Worm (Caenorhabditis elegans) whole organism, L1 larva: Measurements from ENCODE around the gene ZK829.9.
A peak's percentile ranks its signal among the peaks of the same experiment; 100 is the strongest.

Experiments used
- C04F5.9 ChIP-seq: sonication (generic microtip); optimal IDR thresholded peaks from 2 replicates; lab custom pipeline; 2016; ENCODE audit warnings: missing genetic modification characterization, missing compliant biosample characterization
- C16A3.4 ChIP-seq: fragments of 150-350 bp; optimal IDR thresholded peaks from 2 replicates; lab custom pipeline; 2014; ENCODE audit warnings: missing biosample characterization, missing genetic modification characterization
- F16B12.6 ChIP-seq: fragments of 150-350 bp; optimal IDR thresholded peaks from 2 replicates; lab custom pipeline; 2014; ENCODE audit warnings: missing biosample characterization, missing genetic modification characterization
- aha-1 ChIP-seq: fragments of 150-350 bp; optimal IDR thresholded peaks from 2 replicates; lab custom pipeline; 2014; ENCODE audit warnings: missing biosample characterization, missing genetic modification characterization
- alr-1 ChIP-seq: fragments of 200-800 bp; sonication (Bioruptor generic); optimal IDR thresholded peaks from 2 replicates; lab custom pipeline; 2018; ENCODE audit warnings: borderline replicate concordance, mild to moderate bottlenecking, missing genetic modification characterization, missing compliant biosample characterization
- ama-1 ChIP-seq: fragments of 150-350 bp; optimal IDR thresholded peaks from 2 replicates; lab custom pipeline; 2014
- ceh-63 ChIP-seq: fragments of 200-800 bp; sonication (Bioruptor generic); optimal IDR thresholded peaks from 2 replicates; lab custom pipeline; 2018; ENCODE audit warnings: mild to moderate bottlenecking, missing genetic modification characterization, missing compliant biosample characterization
- ceh-8 ChIP-seq: fragments of 200-800 bp; sonication (Bioruptor generic); optimal IDR thresholded peaks from 2 replicates; lab custom pipeline; 2018; ENCODE audit warnings: mild to moderate bottlenecking, missing genetic modification characterization, moderate library complexity, missing compliant biosample characterization
- ceh-88 ChIP-seq: fragments of 200-800 bp; sonication (Bioruptor generic); IDR thresholded peaks from 2 replicates; pipeline ENCODE4 v1.3.6; 2022; ENCODE audit warnings: missing genetic modification characterization, missing compliant biosample characterization
- dsc-1 ChIP-seq: sonication (generic microtip); optimal IDR thresholded peaks from 2 replicates; lab custom pipeline; 2016; ENCODE audit warnings: mild to moderate bottlenecking, missing genetic modification characterization, missing compliant biosample characterization
- efl-1 ChIP-seq, 4 experiments: fragments of 150-350 bp; optimal IDR thresholded peaks in 3 of 4; peaks in 1 of 4; 1 replicate in 1 of 4; 2 replicates in 3 of 4; lab custom pipeline; 2014; ENCODE audit warnings: missing biosample characterization in 2 of 4, missing genetic modification characterization in 2 of 4, missing genetic modification reagents in 2 of 4
- efl-3 ChIP-seq: fragments of 200-800 bp; sonication (Bioruptor generic); optimal IDR thresholded peaks from 2 replicates; lab custom pipeline; 2018; ENCODE audit warnings: mild to moderate bottlenecking, missing genetic modification characterization, missing compliant biosample characterization
- elt-2 ChIP-seq: sonication (generic microtip); optimal IDR thresholded peaks from 2 replicates; lab custom pipeline; 2016; ENCODE audit warnings: missing genetic modification characterization, mild to moderate bottlenecking, inconsistent platforms, missing compliant biosample characterization, missing genetic modification reagents
- elt-3 ChIP-seq, 6 experiments: fragments of 150-350 bp in 1 of 6; sonication (generic microtip); optimal IDR thresholded peaks; 2 replicates each; lab custom pipeline; 2017 to 2018; ENCODE audit warnings: missing biosample characterization in 6 of 6, missing genetic modification characterization in 6 of 6, inconsistent platforms in 1 of 6
- fkh-4 ChIP-seq: sonication (generic microtip); optimal IDR thresholded peaks from 2 replicates; lab custom pipeline; 2016; ENCODE audit warnings: missing compliant biosample characterization, missing genetic modification characterization, borderline replicate concordance
- fkh-8 ChIP-seq: sonication (generic microtip); optimal IDR thresholded peaks from 2 replicates; lab custom pipeline; 2016; ENCODE audit warnings: mild to moderate bottlenecking, missing genetic modification characterization, missing compliant biosample characterization
- hlh-4 ChIP-seq: sonication (generic microtip); optimal IDR thresholded peaks from 2 replicates; lab custom pipeline; 2016; ENCODE audit warnings: mild to moderate bottlenecking, missing genetic modification characterization, missing compliant biosample characterization
- jun-1 ChIP-seq: fragments of 150-350 bp; optimal IDR thresholded peaks from 2 replicates; lab custom pipeline; 2014; ENCODE audit warnings: missing biosample characterization, missing genetic modification reagents, missing genetic modification characterization
- lin-14 ChIP-seq: fragments of 200-800 bp; sonication (Bioruptor generic); optimal IDR thresholded peaks from 2 replicates; lab custom pipeline; 2018; ENCODE audit warnings: mild to moderate bottlenecking, missing genetic modification characterization, moderate library complexity, missing compliant biosample characterization
- lin-35 ChIP-seq, 2 experiments: fragments of 150-350 bp; optimal IDR thresholded peaks; 2 replicates each; lab custom pipeline; 2014; ENCODE audit warnings: missing biosample characterization in 2 of 2, missing genetic modification characterization in 2 of 2, missing genetic modification reagents in 2 of 2
- mab-9 ChIP-seq: fragments of 200-800 bp; sonication (Bioruptor generic); IDR thresholded peaks from 2 replicates; pipeline ENCODE4 v1.3.6; 2022; ENCODE audit warnings: missing genetic modification reagents, missing genetic modification characterization, missing compliant biosample characterization
- mef-2 ChIP-seq: fragments of 150-350 bp; optimal IDR thresholded peaks from 2 replicates; lab custom pipeline; 2014; ENCODE audit warnings: missing biosample characterization, missing genetic modification characterization
- nhr-237 ChIP-seq: fragments of 150-350 bp; optimal IDR thresholded peaks from 2 replicates; lab custom pipeline; 2014; ENCODE audit warnings: missing biosample characterization, missing genetic modification characterization
- nhr-84 ChIP-seq: sonication (generic microtip); optimal IDR thresholded peaks from 2 replicates; lab custom pipeline; 2017; ENCODE audit warnings: missing biosample characterization, missing genetic modification characterization
- pag-3 ChIP-seq: sonication (generic microtip); optimal IDR thresholded peaks from 2 replicates; lab custom pipeline; 2017; ENCODE audit warnings: missing genetic modification characterization, mild to moderate bottlenecking, missing compliant biosample characterization, antibody characterized with exemption, borderline replicate concordance; ENCODE audit not compliant: insufficient read depth
- pax-3 ChIP-seq: fragments of 200-800 bp; sonication (Bioruptor generic); optimal IDR thresholded peaks from 2 replicates; lab custom pipeline; 2018; ENCODE audit warnings: mild to moderate bottlenecking, missing genetic modification characterization, moderate library complexity, missing compliant biosample characterization
- pqm-1 ChIP-seq: sonication (generic microtip); optimal IDR thresholded peaks from 3 replicates; lab custom pipeline; 2017; ENCODE audit warnings: missing biosample characterization, missing genetic modification characterization
- rnt-1 ChIP-seq: sonication (generic microtip); optimal IDR thresholded peaks from 2 replicates; lab custom pipeline; 2016; ENCODE audit warnings: mild to moderate bottlenecking, missing genetic modification characterization, moderate library complexity, missing compliant biosample characterization
- snpc-4 ChIP-seq: fragments of 150-350 bp; optimal IDR thresholded peaks from 2 replicates; lab custom pipeline; 2014; ENCODE audit warnings: missing biosample characterization, missing genetic modification characterization
- sox-4 ChIP-seq: sonication (generic microtip); optimal IDR thresholded peaks from 2 replicates; lab custom pipeline; 2016; ENCODE audit warnings: missing genetic modification characterization, missing compliant biosample characterization
- unc-130 ChIP-seq: fragments of 150-350 bp; optimal IDR thresholded peaks from 2 replicates; lab custom pipeline; 2017; ENCODE audit warnings: missing biosample characterization, missing genetic modification characterization, inconsistent platforms
- unc-30 ChIP-seq: sonication (generic microtip); optimal IDR thresholded peaks from 2 replicates; lab custom pipeline; 2017; ENCODE audit warnings: missing biosample characterization, missing genetic modification characterization
- unc-86 ChIP-seq: sonication (generic microtip); optimal IDR thresholded peaks from 2 replicates; lab custom pipeline; 2016; ENCODE audit warnings: missing genetic modification characterization, missing compliant biosample characterization
- ztf-4 ChIP-seq: fragments of 150-350 bp; optimal IDR thresholded peaks from 2 replicates; lab custom pipeline; 2014; ENCODE audit warnings: missing biosample characterization, missing genetic modification characterization

Gene ZK829.9

ce11 chrIV:11970171-11970570, at the start of gene ZK829.9:
Gene ZK829.9 (plus strand): TSS chrIV:11970534.
- TF ChIP-seq mef-2 (tag; lab: Kevin White, UChicago), result no peak
- no peak for TF ChIP-seq ama-1
- TF ChIP-seq nhr-84 (tag; lab: Kevin White, UChicago), result no peak
- no peak for TF ChIP-seq nhr-237 (tag; lab: Kevin White, UChicago)
- TF ChIP-seq C16A3.4 (tag; lab: Kevin White, UChicago), result no peak
- TF ChIP-seq dsc-1 (tag; lab: Kevin White, UChicago), result no peak
- TF ChIP-seq ceh-88, result no peak
- TF ChIP-seq, all 84 proteins: peak for 0

- no peak for TF ChIP-seq C04F5.9 (tag; lab: Kevin White, UChicago)
- no peak for TF ChIP-seq aha-1 (tag; lab: Kevin White, UChicago)
- TF ChIP-seq, all 84 proteins: peak for 0
These were observed 48.3 kb upstream of the ZK829.9 start, which contains the start of gene ZK822.1 for ce11 chrIV:11922011-11922410. Gene ZK822.1 (minus strand): TSS chrIV:11922131.

ce11 chrIV:11923074-11923473, 47.3 kb upstream of the ZK829.9 start, which contains the start of gene srlf-31:
Gene srlf-31 (minus strand): TSS chrIV:11923174.
- TF ChIP-seq pax-3 (no peak), fkh-8 (tag; lab: Kevin White, UChicago) (no peak), F16B12.6 (tag; lab: Kevin White, UChicago) (no peak), unc-30 (tag; lab: Kevin White, UChicago) (no peak), lin-14 (GFP tag; lab: Kevin White, UChicago) (no peak), ceh-8 (GFP tag; lab: Kevin White, UChicago) (no peak), efl-1 (optimal IDR thresholded peaks at IDR 0.05; lab: Kevin White, UChicago) (no peak), efl-1 (GFP tag; optimal IDR thresholded peaks at IDR 0.05 in 1 of 2; lab: Kevin White, UChicago) (no peak)

ce11 chrIV:11924092-11924491, 46.2 kb upstream of the ZK829.9 start:
- TF ChIP-seq snpc-4 (tag; lab: Kevin White, UChicago), result no peak
- no peak for TF ChIP-seq lin-35 (GFP tag; optimal IDR thresholded peaks at IDR 0.05; lab: Kevin White, UChicago)
- TF ChIP-seq jun-1 (tag; lab: Kevin White, UChicago), result no peak
- TF ChIP-seq alr-1 (tag; lab: Kevin White, UChicago), result no peak
- TF ChIP-seq elt-3 (tag; optimal IDR thresholded peaks at IDR 0.05; lab: Kevin White, UChicago), result no peak
- TF ChIP-seq ztf-4, result no peak
- no peak for TF ChIP-seq pqm-1
- TF ChIP-seq elt-2, result no peak
- TF ChIP-seq rnt-1, result no peak
- no peak for TF ChIP-seq efl-3
- no peak for TF ChIP-seq ama-1
- no peak for TF ChIP-seq mef-2 (tag; lab: Kevin White, UChicago)
- no peak for TF ChIP-seq unc-130 (tag; lab: Kevin White, UChicago)
- TF ChIP-seq ceh-63, result no peak
- TF ChIP-seq hlh-4 (tag; lab: Kevin White, UChicago), result no peak
- no peak for TF ChIP-seq mab-9
- no peak for TF ChIP-seq sox-4 (tag; lab: Kevin White, UChicago)
- TF ChIP-seq fkh-4 (tag; lab: Kevin White, UChicago), result no peak
- no peak for TF ChIP-seq pag-3 (tag; lab: Kevin White, UChicago)

- TF ChIP-seq efl-1 (optimal IDR thresholded peaks at IDR 0.05; lab: Kevin White, UChicago) (no peak), efl-1 (GFP tag; optimal IDR thresholded peaks at IDR 0.05 in 1 of 2; lab: Kevin White, UChicago) (peak in 1 of 2 experiments; percentile 43), F16B12.6 (tag; lab: Kevin White, UChicago) (no peak), unc-86 (tag; lab: Kevin White, UChicago) (no peak), efl-3 (no peak)
These were observed 44.8 kb upstream of the ZK829.9 start, which contains the start of the genes srlf-33 and srlf-32 for ce11 chrIV:11925346-11926075. Gene srlf-33 (minus strand): TSS chrIV:11925446. Gene srlf-32 (plus strand): TSS chrIV:11926025.
